Worm (Caenorhabditis elegans) whole organism, mixed stage, embryonic: ENCODE results near the gene srh-74.

Experiments used
- bed-3 ChIP-seq: fragments of 200-800 bp; sonication (Bioruptor generic); optimal IDR thresholded peaks from 3 replicates; lab custom pipeline; 2018; ENCODE audit warnings: mild to moderate bottlenecking, missing genetic modification characterization, moderate library complexity, missing compliant biosample characterization
- drap-1 ChIP-seq: fragments of 200-800 bp; sonication (Bioruptor generic); optimal IDR thresholded peaks from 3 replicates; lab custom pipeline; 2018; ENCODE audit warnings: mild to moderate bottlenecking, missing genetic modification characterization, missing compliant biosample characterization
- elt-1 ChIP-seq: sonication (generic microtip); optimal IDR thresholded peaks from 2 replicates; lab custom pipeline; 2017; ENCODE audit warnings: missing genetic modification characterization, mild to moderate bottlenecking, missing compliant biosample characterization, antibody characterized with exemption, moderate library complexity, borderline replicate concordance; ENCODE audit not compliant: insufficient read depth
- elt-3 ChIP-seq: fragments of 150-350 bp; optimal IDR thresholded peaks from 2 replicates; lab custom pipeline; 2014; ENCODE audit warnings: missing biosample characterization, missing genetic modification characterization
- ham-2 ChIP-seq: fragments of 200-800 bp; sonication (Bioruptor generic); optimal IDR thresholded peaks from 2 replicates; lab custom pipeline; 2018; ENCODE audit warnings: mild to moderate bottlenecking, missing genetic modification characterization, missing compliant biosample characterization
- lsy-2 ChIP-seq: fragments of 150-350 bp; optimal IDR thresholded peaks from 2 replicates; lab custom pipeline; 2014; ENCODE audit warnings: missing biosample characterization, missing genetic modification characterization
- nhr-76 ChIP-seq: sonication (generic microtip); optimal IDR thresholded peaks from 2 replicates; lab custom pipeline; 2017; ENCODE audit warnings: missing biosample characterization, missing genetic modification characterization
- snpc-4 ChIP-seq: fragments of 150-350 bp; optimal IDR thresholded peaks from 2 replicates; lab custom pipeline; 2014; ENCODE audit warnings: missing biosample characterization, missing genetic modification characterization
- unc-62 ChIP-seq: fragments of 150-350 bp; optimal IDR thresholded peaks from 2 replicates; lab custom pipeline; 2014; ENCODE audit warnings: missing biosample characterization, missing genetic modification reagents, missing genetic modification characterization
- ztf-11 ChIP-seq: fragments of 150-350 bp; optimal IDR thresholded peaks from 2 replicates; lab custom pipeline; 2014; ENCODE audit warnings: missing biosample characterization, missing genetic modification characterization

DNA sequence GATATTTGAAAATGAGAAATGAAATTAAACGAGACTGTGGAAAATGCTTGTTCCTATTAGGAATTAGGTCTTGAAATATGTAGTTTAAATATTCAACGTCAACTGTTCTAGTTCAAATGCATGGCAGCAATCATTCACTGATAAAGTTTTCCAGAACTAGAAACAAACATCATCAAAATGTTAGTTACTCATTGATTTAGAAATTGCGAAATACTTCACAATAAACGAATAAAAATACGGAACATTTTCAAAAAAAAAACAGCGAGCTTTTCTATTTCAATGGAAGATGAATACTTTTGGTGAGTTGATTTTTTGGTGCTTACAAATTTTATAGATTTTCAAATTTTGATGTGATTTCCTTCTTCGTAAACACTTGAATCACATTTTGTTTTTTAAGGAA, 6.0 kb downstream of the srh-74 start, which contains the start of gene C45B11.2:
- TF ChIP-seq elt-1 (tag; lab: Kevin White, UChicago), result no peak
- TF ChIP-seq bed-3 (GFP tag; lab: Kevin White, UChicago), result no peak
- TF ChIP-seq lsy-2 (tag; lab: Kevin White, UChicago), result no peak
- no peak for TF ChIP-seq nhr-76 (tag; lab: Kevin White, UChicago)
- TF ChIP-seq ztf-11 (tag; lab: Kevin White, UChicago), result no peak
- TF ChIP-seq snpc-4 (tag; lab: Kevin White, UChicago), result no peak
- TF ChIP-seq drap-1 (GFP tag; lab: Kevin White, UChicago), result no peak
- TF ChIP-seq elt-3 (tag; lab: Kevin White, UChicago), result no peak
- no peak for TF ChIP-seq unc-62
- no peak for TF ChIP-seq ham-2 (GFP tag; lab: Kevin White, UChicago)
